Fruit fly (Drosophila melanogaster): ENCODE results near the gene CG34039.

- TF ChIP-seq sage (GFP tag; optimal IDR thresholded peaks at IDR 0.05): no peak
- no peak for TF ChIP-seq usp (GFP tag; optimal IDR thresholded peaks at IDR 0.05)
- TF ChIP-seq Myc (optimal IDR thresholded peaks at IDR 0.05): no peak
- TF ChIP-seq lola (GFP tag; optimal IDR thresholded peaks at IDR 0.05): no peak
- no peak for TF ChIP-seq sv (GFP tag; optimal IDR thresholded peaks at IDR 0.05)
- TF ChIP-seq pan (optimal IDR thresholded peaks at IDR 0.05): no peak
- TF ChIP-seq Mio (GFP tag; optimal IDR thresholded peaks at IDR 0.05): no peak
- TF ChIP-seq h (GFP tag; optimal IDR thresholded peaks at IDR 0.05): peak; percentile 10
Observed at dm6 chr3L:14559659-14560058, at the start of gene CG34039.
